Fruit fly (Drosophila melanogaster) whole organism, wandering third instar larva: ENCODE results near the gene Usp1.

Source experiments
- Abd-B ChIP-seq: fragments of >200 bp; optimal IDR thresholded peaks from 2 replicates; lab custom pipeline; 2017; ENCODE audit warnings: missing biosample characterization, missing genetic modification characterization
- CG32264 ChIP-seq: fragments of 200-800 bp; sonication (Bioruptor generic); optimal IDR thresholded peaks from 2 replicates; lab custom pipeline; 2016; ENCODE audit warnings: missing biosample characterization, missing genetic modification characterization
- CG9705 ChIP-seq: fragments of 200-800 bp; sonication (Bioruptor generic); optimal IDR thresholded peaks from 2 replicates; lab custom pipeline; 2018; ENCODE audit warnings: missing biosample characterization, mild to moderate bottlenecking, missing genetic modification characterization
- CrebA ChIP-seq: fragments of 200-800 bp; sonication (Bioruptor generic); optimal IDR thresholded peaks from 2 replicates; lab custom pipeline; 2016; ENCODE audit warnings: missing biosample characterization, mild to moderate bottlenecking, missing genetic modification characterization, borderline replicate concordance
- Dfd ChIP-seq: fragments of >200 bp; optimal IDR thresholded peaks from 2 replicates; lab custom pipeline; 2017; ENCODE audit warnings: missing biosample characterization, missing genetic modification characterization
- Dif ChIP-seq: fragments of 200-275, 200-300 bp; sonication (Bioruptor generic); optimal IDR thresholded peaks from 2 replicates; lab custom pipeline; 2018; ENCODE audit warnings: missing biosample characterization, missing genetic modification characterization; ENCODE audit not compliant: partially characterized antibody
- GATAd ChIP-seq: sonication (Bioruptor generic); optimal IDR thresholded peaks from 2 replicates; lab custom pipeline; 2016; ENCODE audit warnings: missing biosample characterization, missing genetic modification characterization
- HLH106 ChIP-seq: fragments of 200-800 bp; optimal IDR thresholded peaks from 3 replicates; lab custom pipeline; 2019; ENCODE audit warnings: missing biosample characterization, mild to moderate bottlenecking, missing genetic modification characterization, moderate library complexity
- Hnf4 ChIP-seq: fragments of 200-800 bp; sonication (Bioruptor generic); optimal IDR thresholded peaks from 2 replicates; lab custom pipeline; 2016; ENCODE audit warnings: missing biosample characterization, mild to moderate bottlenecking, missing genetic modification characterization
- Hr78 ChIP-seq: fragments of >200 bp; optimal IDR thresholded peaks from 2 replicates; lab custom pipeline; 2017; ENCODE audit warnings: missing biosample characterization, missing genetic modification characterization
- Hr83 ChIP-seq: fragments of 200-300 bp; sonication (Bioruptor generic); optimal IDR thresholded peaks from 2 replicates; lab custom pipeline; 2016; ENCODE audit warnings: missing biosample characterization, mild to moderate bottlenecking, missing genetic modification characterization, moderate library complexity; ENCODE audit not compliant: poor library complexity, severe bottlenecking
- Mio ChIP-seq: sonication (Bioruptor generic); optimal IDR thresholded peaks from 2 replicates; lab custom pipeline; 2016; ENCODE audit warnings: missing biosample characterization, missing genetic modification characterization
- Myc ChIP-seq: fragments of >200 bp; optimal IDR thresholded peaks from 2 replicates; lab custom pipeline; 2017
- N ChIP-seq: fragments of >200 bp; optimal IDR thresholded peaks from 2 replicates; lab custom pipeline; 2018; ENCODE audit warnings: missing biosample characterization, missing external identifiers, missing genetic modification characterization
- OdsH ChIP-seq: fragments of 200-800 bp; sonication (Bioruptor generic); optimal IDR thresholded peaks from 2 replicates; lab custom pipeline; 2016; ENCODE audit warnings: missing biosample characterization, mild to moderate bottlenecking, missing genetic modification characterization
- Rel ChIP-seq, 2 experiments: fragments of 200-800 bp; sonication (Bioruptor generic) in 1 of 2; optimal IDR thresholded peaks; 2 replicates in 1 of 2; 3 replicates in 1 of 2; lab custom pipeline; 2016 to 2019; ENCODE audit warnings: mild to moderate bottlenecking in 2 of 2, missing biosample characterization in 2 of 2, missing genetic modification characterization in 2 of 2, moderate library complexity in 1 of 2
- Sp1 ChIP-seq: fragments of 200-800 bp; sonication (Bioruptor generic); optimal IDR thresholded peaks from 3 replicates; lab custom pipeline; 2019; ENCODE audit warnings: missing biosample characterization, mild to moderate bottlenecking, missing genetic modification characterization, moderate library complexity
- Vsx2 ChIP-seq: fragments of 200-300, 225-300 bp; sonication (Bioruptor generic); optimal IDR thresholded peaks from 2 replicates; lab custom pipeline; 2018; ENCODE audit warnings: missing biosample characterization, missing genetic modification characterization; ENCODE audit not compliant: partially characterized antibody
- br ChIP-seq: fragments of 200-800 bp; sonication (Bioruptor generic); optimal IDR thresholded peaks from 2 replicates; lab custom pipeline; 2016; ENCODE audit warnings: missing biosample characterization, missing genetic modification characterization
- brk ChIP-seq: fragments of 200-800 bp; sonication (Bioruptor generic); optimal IDR thresholded peaks from 2 replicates; lab custom pipeline; 2016; ENCODE audit warnings: missing biosample characterization, mild to moderate bottlenecking, missing genetic modification characterization
- dl ChIP-seq, 2 experiments: fragments of 175-275, 200-275 bp in 1 of 2; fragments of 200-275 bp in 1 of 2; sonication (Bioruptor generic); optimal IDR thresholded peaks; lab custom pipeline; 2018; ENCODE audit warnings: mild to moderate bottlenecking in 2 of 2, missing biosample characterization in 2 of 2, missing genetic modification characterization in 2 of 2, moderate library complexity in 2 of 2; ENCODE audit not compliant: partially characterized antibody in 2 of 2, insufficient read depth in 1 of 2
- dmrt93B ChIP-seq: fragments of 200-800 bp; sonication (Bioruptor generic); optimal IDR thresholded peaks from 2 replicates; lab custom pipeline; 2018; ENCODE audit warnings: missing biosample characterization, mild to moderate bottlenecking, missing genetic modification characterization
- dsf ChIP-seq: sonication (Bioruptor generic); optimal IDR thresholded peaks from 2 replicates; lab custom pipeline; 2016; ENCODE audit warnings: missing biosample characterization, missing genetic modification characterization, borderline replicate concordance
- ey ChIP-seq: fragments of 200-800 bp; sonication (Bioruptor generic); optimal IDR thresholded peaks from 2 replicates; lab custom pipeline; 2016; ENCODE audit warnings: missing biosample characterization, missing genetic modification characterization
- foxo ChIP-seq, 2 experiments: fragments of 200-800 bp; sonication (Bioruptor generic); optimal IDR thresholded peaks; 2 replicates in 1 of 2; 3 replicates in 1 of 2; lab custom pipeline; 2016 to 2017; ENCODE audit warnings: missing biosample characterization in 2 of 2, missing genetic modification characterization in 2 of 2
- fru ChIP-seq: fragments of 200-800 bp; sonication (Bioruptor generic); optimal IDR thresholded peaks from 3 replicates; lab custom pipeline; 2016; ENCODE audit warnings: missing biosample characterization, mild to moderate bottlenecking, missing genetic modification characterization
- h ChIP-seq: fragments of 200-800 bp; sonication (Bioruptor generic); optimal IDR thresholded peaks from 3 replicates; lab custom pipeline; 2016; ENCODE audit warnings: missing biosample characterization, mild to moderate bottlenecking, missing genetic modification characterization
- jim ChIP-seq: fragments of 175-275, 200-325 bp; sonication (Bioruptor generic); optimal IDR thresholded peaks from 2 replicates; lab custom pipeline; 2016; ENCODE audit warnings: missing biosample characterization, mild to moderate bottlenecking, missing genetic modification characterization
- pan ChIP-seq: fragments of >200 bp; optimal IDR thresholded peaks from 2 replicates; lab custom pipeline; 2017
- psq ChIP-seq: fragments of 200-800 bp; sonication (Bioruptor generic); optimal IDR thresholded peaks from 3 replicates; lab custom pipeline; 2017; ENCODE audit warnings: missing biosample characterization, mild to moderate bottlenecking, missing genetic modification characterization, moderate library complexity
- rgr ChIP-seq: fragments of 200-800 bp; sonication (Bioruptor generic); optimal IDR thresholded peaks from 3 replicates; lab custom pipeline; 2016; ENCODE audit warnings: missing biosample characterization, mild to moderate bottlenecking, missing genetic modification characterization
- sage ChIP-seq: fragments of 200-800 bp; sonication (Bioruptor generic); optimal IDR thresholded peaks from 2 replicates; lab custom pipeline; 2016; ENCODE audit warnings: missing biosample characterization, mild to moderate bottlenecking, missing genetic modification characterization
- sv ChIP-seq: fragments of 200-800 bp; sonication (Bioruptor generic); optimal IDR thresholded peaks from 3 replicates; lab custom pipeline; 2016; ENCODE audit warnings: missing biosample characterization, missing genetic modification characterization
- tai ChIP-seq: sonication (Bioruptor generic); optimal IDR thresholded peaks from 2 replicates; lab custom pipeline; 2016; ENCODE audit warnings: missing biosample characterization, missing genetic modification characterization
- usp ChIP-seq: fragments of >200 bp; optimal IDR thresholded peaks from 2 replicates; lab custom pipeline; 2017; ENCODE audit warnings: missing biosample characterization, missing genetic modification characterization
- woc ChIP-seq: sonication (Bioruptor generic); optimal IDR thresholded peaks from 2 replicates; lab custom pipeline; 2016; ENCODE audit warnings: missing biosample characterization, mild to moderate bottlenecking, missing genetic modification characterization

Gene Usp1

DNA sequence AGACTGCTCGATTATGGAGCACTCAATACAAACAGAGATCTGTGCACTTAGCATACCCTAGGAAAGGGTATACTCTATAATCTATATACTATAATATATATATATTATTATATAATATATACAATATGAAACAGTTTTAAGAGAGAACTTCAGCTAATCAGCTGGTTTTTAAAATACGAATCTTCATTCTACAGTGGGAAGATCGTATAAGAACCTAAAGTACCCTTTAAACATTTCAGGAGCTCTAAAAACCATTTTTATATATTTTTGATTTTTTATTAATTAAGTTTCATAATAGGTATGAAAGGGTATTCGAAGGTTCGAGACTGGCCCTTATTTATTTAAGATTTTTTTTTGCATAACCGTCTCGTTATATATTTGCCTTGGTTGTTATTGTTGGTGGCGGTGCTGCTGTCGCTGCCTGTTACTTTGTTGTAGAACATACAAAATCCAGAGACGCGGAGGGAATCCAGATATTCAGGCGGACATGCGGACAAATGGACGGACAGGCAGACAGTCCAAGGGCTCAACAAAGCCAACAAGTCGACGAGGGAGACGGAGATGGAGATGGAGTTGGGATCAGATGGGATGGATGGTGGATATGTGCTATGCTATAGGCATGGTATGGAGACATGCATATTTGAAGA, 50.7 kb downstream of the Usp1 start:
- peak; percentile 30 for TF ChIP-seq psq (GFP tag; lab: Kevin White, UChicago)
- TF ChIP-seq dmrt93B (GFP tag; lab: Kevin White, UChicago) = peak; percentile 58
- TF ChIP-seq Hnf4 (GFP tag; lab: Kevin White, UChicago) = no peak
- no peak for TF ChIP-seq rgr (GFP tag; lab: Kevin White, UChicago)
- no peak for TF ChIP-seq CG32264 (GFP tag; lab: Kevin White, UChicago)
- TF ChIP-seq usp (GFP tag; lab: Kevin White, UChicago) = no peak
- no peak for TF ChIP-seq Mio (GFP tag; lab: Kevin White, UChicago)
- TF ChIP-seq fru (GFP tag; lab: Kevin White, UChicago) = peak; percentile 26
- TF ChIP-seq Rel (GFP tag; optimal IDR thresholded peaks at IDR 0.05; lab: Kevin White, UChicago) = no peak
- TF ChIP-seq Rel (tag; optimal IDR thresholded peaks at IDR 0.05; lab: Kevin White, UChicago) = no peak
- no peak for TF ChIP-seq N (GFP tag; lab: Kevin White, UChicago)
- TF ChIP-seq HLH106 = peak; percentile 73
- TF ChIP-seq Sp1 (GFP tag; lab: Kevin White, UChicago) = no peak
- no peak for TF ChIP-seq GATAd (GFP tag; lab: Kevin White, UChicago)
- peak in 1 of 2 experiments; percentile 37 for TF ChIP-seq foxo (GFP tag; optimal IDR thresholded peaks at IDR 0.05; lab: Kevin White, UChicago)
- peak; percentile 28 for TF ChIP-seq sage (GFP tag; lab: Kevin White, UChicago)

DNA sequence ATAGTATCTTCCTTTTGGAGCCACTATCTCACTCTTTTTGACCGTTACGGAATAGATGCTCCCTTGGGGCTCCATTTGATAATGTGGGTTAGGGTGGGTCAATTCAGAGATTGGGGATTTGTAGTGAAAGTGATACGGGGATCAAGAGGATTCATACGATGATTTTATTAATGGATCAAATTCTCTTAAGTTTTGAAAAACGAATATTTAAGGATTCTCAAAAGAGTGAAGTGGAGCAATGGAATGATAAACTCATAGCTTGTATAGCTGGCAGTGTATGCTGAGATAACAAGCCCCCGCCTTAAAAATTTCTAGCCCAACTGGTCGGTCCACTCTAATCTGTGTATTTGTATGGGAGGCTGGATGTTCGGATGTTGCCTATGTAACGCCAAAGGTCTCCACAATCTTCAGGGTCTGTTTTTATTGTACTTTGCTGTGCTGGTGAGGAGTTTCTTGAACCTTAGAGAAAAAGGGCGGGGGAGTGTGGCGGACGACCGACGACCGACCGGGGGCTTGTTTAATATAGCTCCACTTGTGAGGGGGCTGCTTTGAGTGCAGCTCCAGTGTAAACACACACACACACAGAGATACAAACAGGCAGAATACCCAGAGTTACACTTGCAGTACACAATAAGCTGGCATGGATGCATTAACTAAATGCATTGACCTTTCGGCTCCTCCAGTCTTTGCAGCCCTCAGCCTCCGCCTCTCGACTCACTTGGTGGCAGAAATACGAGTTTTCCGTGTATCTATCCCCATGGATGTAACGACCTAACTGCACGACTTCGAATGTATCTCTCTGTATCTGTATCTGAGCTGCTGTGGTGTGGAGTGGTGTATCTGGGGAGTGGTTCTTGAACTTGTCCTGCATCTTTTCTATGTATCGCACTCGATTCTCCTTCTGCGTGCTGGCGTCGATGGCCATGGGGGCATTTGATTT, 51.9 kb downstream of the Usp1 start:
- TF ChIP-seq jim (GFP tag; lab: Kevin White, UChicago) = no peak
- no peak for TF ChIP-seq fru (GFP tag; lab: Kevin White, UChicago)

DNA sequence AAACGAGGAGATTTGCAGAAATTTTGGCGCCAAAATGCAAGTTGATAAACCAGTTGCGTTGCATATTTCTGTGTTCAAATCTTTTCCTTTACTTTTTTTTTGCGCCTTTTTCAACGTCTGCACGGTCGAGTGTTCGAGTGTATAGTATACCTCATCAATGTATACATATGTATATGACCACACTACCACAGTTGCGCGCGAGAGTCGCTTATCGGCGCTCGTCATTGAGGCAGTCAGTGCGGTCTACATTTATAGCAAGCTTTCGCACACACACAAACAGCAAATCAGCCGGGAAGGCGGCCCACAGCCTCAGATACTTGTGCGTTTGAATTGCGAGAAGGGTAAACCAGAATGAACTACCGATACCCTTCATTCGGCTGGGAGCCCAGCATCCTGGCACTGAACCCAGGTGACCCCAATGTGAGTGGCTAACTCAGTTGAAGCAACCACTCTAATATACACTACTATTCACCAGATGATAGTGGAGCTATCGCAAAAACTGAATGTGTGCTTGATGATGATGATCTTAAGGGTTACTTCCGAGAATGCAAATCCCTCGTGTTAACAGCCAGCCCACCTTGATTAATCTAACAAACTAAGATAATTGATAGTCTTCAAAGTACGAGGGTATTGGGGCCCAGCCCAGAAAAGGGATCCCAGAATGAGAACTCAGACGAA, 54.1 kb downstream of the Usp1 start:
- TF ChIP-seq Mio (GFP tag; lab: Kevin White, UChicago) (no peak), Vsx2 (GFP tag; lab: Kevin White, UChicago) (peak; percentile 17), h (GFP tag; lab: Kevin White, UChicago) (peak; percentile 87), Dfd (no peak), Rel (GFP tag; optimal IDR thresholded peaks at IDR 0.05; lab: Kevin White, UChicago) (peak; percentile 38), Rel (tag; optimal IDR thresholded peaks at IDR 0.05; lab: Kevin White, UChicago) (no peak), OdsH (GFP tag; lab: Kevin White, UChicago) (peak; percentile 76), ey (GFP tag; lab: Kevin White, UChicago) (peak; percentile 88), dsf (GFP tag; lab: Kevin White, UChicago) (no peak), sv (GFP tag; lab: Kevin White, UChicago) (no peak), CrebA (GFP tag; lab: Kevin White, UChicago) (peak; percentile 60), Hr83 (GFP tag; lab: Kevin White, UChicago) (no peak), Hr78 (GFP tag; lab: Kevin White, UChicago) (no peak), Dif (GFP tag; lab: Kevin White, UChicago) (no peak), usp (GFP tag; lab: Kevin White, UChicago) (no peak), CG32264 (GFP tag; lab: Kevin White, UChicago) (peak; percentile 51), foxo (GFP tag; optimal IDR thresholded peaks at IDR 0.05; lab: Kevin White, UChicago) (peak in 1 of 2 experiments; percentile 83), dmrt93B (GFP tag; lab: Kevin White, UChicago) (peak; percentile 51), Abd-B (GFP tag; lab: Kevin White, UChicago) (no peak), tai (GFP tag; lab: Kevin White, UChicago) (no peak), brk (peak; percentile 44), rgr (GFP tag; lab: Kevin White, UChicago) (peak; percentile 73), Sp1 (GFP tag; lab: Kevin White, UChicago) (peak; percentile 64), N (GFP tag; lab: Kevin White, UChicago) (no peak), jim (GFP tag; lab: Kevin White, UChicago) (no peak), psq (GFP tag; lab: Kevin White, UChicago) (peak; percentile 53), dl (GFP tag; optimal IDR thresholded peaks at IDR 0.05; lab: Kevin White, UChicago; ENCODE audit: insufficient read depth in 1 of 2, partially characterized antibody in 2 of 2) (peak in 1 of 2 experiments; percentile 29), fru (GFP tag; lab: Kevin White, UChicago) (peak; percentile 81), br (peak; percentile 67), Myc (lab: Kevin White, UChicago) (no peak), woc (GFP tag; lab: Kevin White, UChicago) (peak; percentile 89), pan (lab: Kevin White, UChicago) (no peak), CG9705 (GFP tag; lab: Kevin White, UChicago) (no peak), HLH106 (peak; percentile 74), Hnf4 (GFP tag; lab: Kevin White, UChicago) (peak; percentile 67)
